Worm (Caenorhabditis elegans) whole organism, L2 larva: ENCODE data around the gene T01D1.7.

ENCODE experiments used
- C34F6.9 ChIP-seq: fragments of 150-350 bp; optimal IDR thresholded peaks from 2 replicates; lab custom pipeline; 2014; ENCODE audit warnings: missing biosample characterization, missing genetic modification characterization
- F13H6.1 ChIP-seq: sonication (generic microtip); optimal IDR thresholded peaks from 2 replicates; lab custom pipeline; 2016; ENCODE audit warnings: missing genetic modification characterization, missing compliant biosample characterization
- R02D3.7 ChIP-seq: fragments of 150-350 bp; optimal IDR thresholded peaks from 2 replicates; lab custom pipeline; 2014; ENCODE audit warnings: missing biosample characterization, missing genetic modification characterization
- Y55F3AM.14 ChIP-seq: fragments of 200-800 bp; sonication (Bioruptor generic); optimal IDR thresholded peaks from 2 replicates; lab custom pipeline; 2018; ENCODE audit warnings: mild to moderate bottlenecking, missing genetic modification characterization, missing compliant biosample characterization
- ZK546.5 ChIP-seq: sonication (generic microtip); optimal IDR thresholded peaks from 2 replicates; lab custom pipeline; 2017; ENCODE audit warnings: missing biosample characterization, missing genetic modification characterization
- alr-1 ChIP-seq: fragments of 150-350 bp; optimal IDR thresholded peaks from 2 replicates; lab custom pipeline; 2014; ENCODE audit warnings: missing biosample characterization, missing genetic modification characterization
- aly-2 ChIP-seq: fragments of 150-350 bp; optimal IDR thresholded peaks from 2 replicates; lab custom pipeline; 2014; ENCODE audit warnings: missing biosample characterization, missing genetic modification characterization
- ama-1 ChIP-seq: fragments of 150-350 bp; optimal IDR thresholded peaks from 2 replicates; lab custom pipeline; 2018; ENCODE audit warnings: inconsistent platforms
- blmp-1 ChIP-seq: sonication (generic microtip); optimal IDR thresholded peaks from 2 replicates; lab custom pipeline; 2017; ENCODE audit warnings: missing genetic modification characterization, mild to moderate bottlenecking, missing compliant biosample characterization, antibody characterized with exemption, moderate library complexity; ENCODE audit not compliant: insufficient read depth
- ceh-16 ChIP-seq: fragments of 150-350 bp; optimal IDR thresholded peaks from 2 replicates; lab custom pipeline; 2014; ENCODE audit warnings: missing biosample characterization, missing genetic modification characterization
- ceh-82 ChIP-seq: fragments of 150-350 bp; optimal IDR thresholded peaks from 2 replicates; lab custom pipeline; 2014; ENCODE audit warnings: missing biosample characterization, missing genetic modification characterization
- crh-2 ChIP-seq: sonication (generic microtip); optimal IDR thresholded peaks from 2 replicates; lab custom pipeline; 2017; ENCODE audit warnings: missing biosample characterization, missing genetic modification characterization
- dmd-4 ChIP-seq: sonication (generic microtip); optimal IDR thresholded peaks from 2 replicates; lab custom pipeline; 2017; ENCODE audit warnings: missing biosample characterization, missing genetic modification characterization
- elt-1 ChIP-seq: fragments of 150-350 bp; optimal IDR thresholded peaks from 2 replicates; lab custom pipeline; 2014; ENCODE audit warnings: missing biosample characterization, missing genetic modification characterization
- fos-1 ChIP-seq: fragments of 150-350 bp; optimal IDR thresholded peaks from 2 replicates; lab custom pipeline; 2014; ENCODE audit warnings: missing biosample characterization, missing genetic modification characterization
- lin-11 ChIP-seq: fragments of 150-350 bp; sonication (generic microtip); optimal IDR thresholded peaks from 2 replicates; lab custom pipeline; 2014; ENCODE audit warnings: missing biosample characterization, missing genetic modification characterization, inconsistent platforms, mixed read lengths
- lin-13 ChIP-seq: fragments of 150-350 bp; optimal IDR thresholded peaks from 2 replicates; lab custom pipeline; 2014; ENCODE audit warnings: missing biosample characterization, missing genetic modification reagents, missing genetic modification characterization
- lin-39 ChIP-seq: fragments of 150-350 bp; optimal IDR thresholded peaks from 2 replicates; lab custom pipeline; 2014; ENCODE audit warnings: missing biosample characterization, missing genetic modification reagents, missing genetic modification characterization
- lsy-2 ChIP-seq, 2 experiments: fragments of 150-350 bp in 1 of 2; sonication (generic microtip) in 1 of 2; optimal IDR thresholded peaks; 2 replicates each; lab custom pipeline; 2014 to 2017; ENCODE audit warnings: missing biosample characterization in 2 of 2, missing genetic modification characterization in 2 of 2
- mab-5 ChIP-seq: fragments of 150-350 bp; optimal IDR thresholded peaks from 2 replicates; lab custom pipeline; 2014; ENCODE audit warnings: missing biosample characterization, missing genetic modification characterization
- mbf-1 ChIP-seq: sonication (generic microtip); optimal IDR thresholded peaks from 2 replicates; lab custom pipeline; 2017; ENCODE audit warnings: missing biosample characterization, missing genetic modification characterization
- mdl-1 ChIP-seq, 2 experiments: fragments of 150-350 bp in 1 of 2; sonication (generic microtip) in 1 of 2; optimal IDR thresholded peaks; 2 replicates each; lab custom pipeline; 2017; ENCODE audit warnings: missing biosample characterization in 2 of 2, missing genetic modification characterization in 2 of 2
- nhr-10 ChIP-seq: sonication (generic microtip); optimal IDR thresholded peaks from 2 replicates; lab custom pipeline; 2017; ENCODE audit warnings: missing biosample characterization, missing genetic modification characterization
- nhr-11 ChIP-seq: fragments of 150-350 bp; optimal IDR thresholded peaks from 2 replicates; lab custom pipeline; 2014; ENCODE audit warnings: missing biosample characterization, missing genetic modification characterization
- nhr-12 ChIP-seq: fragments of 150-350 bp; optimal IDR thresholded peaks from 2 replicates; lab custom pipeline; 2014; ENCODE audit warnings: missing biosample characterization, missing genetic modification characterization
- nhr-129 ChIP-seq: fragments of 150-350 bp; optimal IDR thresholded peaks from 2 replicates; lab custom pipeline; 2014; ENCODE audit warnings: missing biosample characterization, missing genetic modification characterization
- nhr-21 ChIP-seq: fragments of 150-350 bp; optimal IDR thresholded peaks from 2 replicates; lab custom pipeline; 2014; ENCODE audit warnings: missing biosample characterization, missing genetic modification characterization
- nhr-23 ChIP-seq: fragments of 150-350 bp; optimal IDR thresholded peaks from 2 replicates; lab custom pipeline; 2014; ENCODE audit warnings: missing biosample characterization, missing genetic modification reagents, missing genetic modification characterization
- nhr-237 ChIP-seq: fragments of 150-350 bp; optimal IDR thresholded peaks from 2 replicates; lab custom pipeline; 2014; ENCODE audit warnings: missing biosample characterization, missing genetic modification characterization
- nhr-6 ChIP-seq: fragments of 150-350 bp; optimal IDR thresholded peaks from 2 replicates; lab custom pipeline; 2014; ENCODE audit warnings: missing biosample characterization, missing genetic modification characterization
- nhr-77 ChIP-seq: fragments of 150-350 bp; optimal IDR thresholded peaks from 2 replicates; lab custom pipeline; 2014; ENCODE audit warnings: missing biosample characterization, missing genetic modification characterization
- peb-1 ChIP-seq: fragments of 150-350 bp; optimal IDR thresholded peaks from 2 replicates; lab custom pipeline; 2014; ENCODE audit warnings: missing biosample characterization, missing genetic modification characterization
- sem-4 ChIP-seq: fragments of 150-350 bp; optimal IDR thresholded peaks from 2 replicates; lab custom pipeline; 2014; ENCODE audit warnings: missing biosample characterization, missing genetic modification reagents, missing genetic modification characterization
- skn-1 ChIP-seq: sonication (generic microtip); optimal IDR thresholded peaks from 2 replicates; lab custom pipeline; 2017; ENCODE audit warnings: missing biosample characterization, missing genetic modification characterization
- sma-3 ChIP-seq: sonication (generic microtip); optimal IDR thresholded peaks from 2 replicates; lab custom pipeline; 2016; ENCODE audit warnings: missing genetic modification reagents, missing genetic modification characterization, missing compliant biosample characterization
- sma-9 ChIP-seq, 2 experiments: fragments of 150-350 bp in 1 of 2; sonication (generic microtip) in 1 of 2; optimal IDR thresholded peaks; 2 replicates each; lab custom pipeline; 2014 to 2016; ENCODE audit warnings: missing genetic modification characterization in 2 of 2, mild to moderate bottlenecking in 1 of 2, missing biosample characterization in 1 of 2, missing compliant biosample characterization in 1 of 2, missing genetic modification reagents in 1 of 2, moderate library complexity in 1 of 2
- snpc-4 ChIP-seq: fragments of 150-350 bp; optimal IDR thresholded peaks from 2 replicates; lab custom pipeline; 2014; ENCODE audit warnings: missing biosample characterization, missing genetic modification characterization
- unc-39 ChIP-seq: fragments of 150-350 bp; optimal IDR thresholded peaks from 2 replicates; lab custom pipeline; 2014; ENCODE audit warnings: missing biosample characterization, missing genetic modification characterization
- unc-55 ChIP-seq: fragments of 150-350 bp; sonication (generic microtip); optimal IDR thresholded peaks from 3 replicates; lab custom pipeline; 2014; ENCODE audit warnings: missing biosample characterization, missing genetic modification reagents, missing genetic modification characterization
- unc-62 ChIP-seq: fragments of 150-350 bp; optimal IDR thresholded peaks from 2 replicates; lab custom pipeline; 2014; ENCODE audit warnings: missing biosample characterization, missing genetic modification reagents, missing genetic modification characterization
- ztf-1 ChIP-seq: fragments of 200-800 bp; sonication (Bioruptor generic); conservative IDR thresholded peaks from 2 replicates; pipeline ENCODE4 v1.3.6; 2022; ENCODE audit warnings: missing genetic modification characterization, missing compliant biosample characterization
- ztf-11 ChIP-seq: sonication (generic microtip); optimal IDR thresholded peaks from 2 replicates; lab custom pipeline; 2017; ENCODE audit warnings: missing biosample characterization, missing genetic modification characterization
- ztf-4 ChIP-seq: fragments of 150-350 bp; optimal IDR thresholded peaks from 2 replicates; lab custom pipeline; 2014; ENCODE audit warnings: missing biosample characterization, missing genetic modification characterization

T01D1.7 gene

DNA sequence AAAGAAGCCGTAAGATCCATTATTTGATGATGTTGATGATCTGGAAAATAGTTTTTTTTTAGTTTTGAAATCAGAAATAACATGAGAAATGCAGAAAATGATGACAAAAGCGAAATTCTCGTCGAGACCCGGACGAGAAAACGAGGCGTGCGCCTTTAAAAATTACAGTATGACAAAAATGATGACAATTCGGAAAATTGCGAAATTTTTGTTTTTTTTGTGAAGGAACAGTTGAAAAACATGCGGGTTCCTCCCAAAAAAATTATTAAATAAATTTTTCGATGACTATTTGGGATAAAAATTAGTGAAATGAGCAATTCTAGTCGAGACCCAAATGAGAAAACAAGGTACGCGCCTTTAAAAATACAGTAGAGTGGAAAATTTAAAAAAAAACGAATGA lies 47.0 kb upstream of the T01D1.7 start, which contains the start of gene ubxn-3:
Gene ubxn-3, minus strand, starts transcription at position 66 of the 400 bp plus-strand sequence.
- TF ChIP-seq nhr-12 (tag; lab: Kevin White, UChicago) (no peak), ztf-4 (tag; lab: Kevin White, UChicago) (no peak), unc-39 (tag; lab: Kevin White, UChicago) (no peak), sma-9 (GFP tag; optimal IDR thresholded peaks at IDR 0.05; lab: Kevin White, UChicago) (no peak), sma-9 (tag; optimal IDR thresholded peaks at IDR 0.05; lab: Kevin White, UChicago) (no peak), lin-11 (tag; lab: Kevin White, UChicago) (no peak), nhr-129 (tag; lab: Kevin White, UChicago) (no peak), lsy-2 (tag; optimal IDR thresholded peaks at IDR 0.05; lab: Kevin White, UChicago) (no peak), snpc-4 (no peak), nhr-21 (tag; lab: Kevin White, UChicago) (no peak), C34F6.9 (tag; lab: Kevin White, UChicago) (no peak), sma-3 (GFP tag; lab: Kevin White, UChicago) (no peak), R02D3.7 (tag; lab: Kevin White, UChicago) (no peak), alr-1 (tag; lab: Kevin White, UChicago) (no peak), nhr-6 (no peak), mbf-1 (tag; lab: Kevin White, UChicago) (no peak)

DNA sequence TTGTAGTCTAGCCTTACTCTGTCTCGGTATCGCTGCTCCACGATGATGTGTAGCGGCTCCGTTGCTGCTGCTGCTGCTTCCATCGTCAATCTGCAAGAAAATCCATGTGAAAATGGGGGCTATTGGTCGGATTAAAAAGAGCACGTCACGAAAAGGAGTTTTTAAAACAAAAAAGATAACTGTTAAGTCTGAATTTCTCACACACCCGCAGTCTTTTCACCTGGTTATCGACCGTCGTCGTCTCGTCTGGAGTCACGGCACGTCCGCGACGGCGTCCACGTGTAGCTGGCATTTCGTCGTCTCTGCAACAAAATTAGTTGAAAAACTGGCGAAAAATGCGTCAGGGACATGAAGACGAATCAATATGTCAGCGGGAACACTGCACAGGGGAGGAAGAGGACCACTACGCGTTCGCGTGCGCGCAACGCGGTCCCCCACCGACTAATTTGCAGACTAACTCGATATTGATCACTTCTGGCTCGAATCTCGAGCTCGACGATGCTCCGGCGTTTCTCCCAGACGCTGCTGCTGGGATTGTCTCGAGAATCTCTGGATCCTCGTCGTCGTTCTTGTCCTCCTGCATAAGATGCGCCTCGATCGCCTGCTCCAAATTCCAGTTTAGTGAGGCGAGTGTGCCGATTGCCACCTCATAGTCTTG lies 46.4 kb upstream of the T01D1.7 start:
- TF ChIP-seq Y55F3AM.14 (GFP tag; lab: Kevin White, UChicago) (peak; percentile 4), ztf-1 (GFP tag; lab: Robert Waterston, UW) (0 out of 2 replicates have a peak, but pooled peaks have one; percentile 40), ztf-4 (tag; lab: Kevin White, UChicago) (no peak)

DNA sequence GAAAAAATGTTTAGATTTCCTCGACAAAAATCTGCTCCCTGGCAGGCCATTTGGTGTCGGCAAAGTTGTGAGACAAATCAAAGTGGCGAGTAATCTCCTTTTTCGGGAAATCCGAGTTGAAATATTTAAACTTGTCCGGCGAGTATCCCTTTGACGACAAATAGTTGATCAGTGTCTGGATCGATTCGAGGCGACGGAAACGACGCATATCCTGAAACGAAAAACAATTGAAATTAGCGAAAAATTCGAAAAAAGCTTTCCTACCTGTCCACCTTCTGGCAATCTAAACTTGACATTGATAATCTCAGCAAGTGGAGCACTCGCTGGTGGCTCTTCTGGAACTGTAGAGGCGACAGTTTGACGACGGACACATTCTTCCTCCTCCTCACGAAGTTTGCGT lies 43.7 kb upstream of the T01D1.7 start:
- TF ChIP-seq aly-2 (no peak), nhr-10 (no peak), ztf-1 (GFP tag; lab: Robert Waterston, UW) (no peak), nhr-237 (no peak), C34F6.9 (tag; lab: Kevin White, UChicago) (no peak), ZK546.5 (tag; lab: Kevin White, UChicago) (no peak), ceh-82 (tag; lab: Kevin White, UChicago) (no peak), F13H6.1 (tag; lab: Kevin White, UChicago) (no peak), mbf-1 (tag; lab: Kevin White, UChicago) (no peak), mab-5 (tag; lab: Kevin White, UChicago) (no peak), unc-55 (GFP tag; lab: Kevin White, UChicago) (no peak), nhr-23 (tag; lab: Kevin White, UChicago) (no peak), Y55F3AM.14 (GFP tag; lab: Kevin White, UChicago) (no peak)

DNA sequence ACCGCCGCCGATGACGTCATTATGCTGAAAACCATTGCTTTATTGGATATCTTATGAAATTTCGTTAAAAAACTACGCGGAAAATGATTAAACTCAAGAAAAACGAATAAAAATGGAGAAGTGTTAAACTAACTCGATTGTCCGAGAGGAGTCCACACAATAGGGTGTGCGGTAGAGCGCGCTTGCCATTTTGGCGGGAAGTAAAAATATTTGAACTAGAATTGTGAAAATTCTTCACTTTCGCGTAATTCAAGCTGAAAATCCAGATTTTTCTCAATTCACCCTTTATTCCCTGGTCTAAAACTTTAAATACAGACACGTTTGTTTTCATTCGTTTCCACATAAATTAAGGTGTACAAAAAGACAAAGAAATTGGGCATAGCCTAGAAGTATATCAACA lies 43.0 kb upstream of the T01D1.7 start, which contains the start of gene F48A11.4:
Gene F48A11.4, minus strand, starts transcription at position 24 of the 400 bp plus-strand sequence.
- TF ChIP-seq nhr-77 (tag; lab: Kevin White, UChicago) = peak; percentile 57
- TF ChIP-seq lin-39 = no peak
- TF ChIP-seq dmd-4 (tag; lab: Kevin White, UChicago) = peak; percentile 39
- TF ChIP-seq F13H6.1 (tag; lab: Kevin White, UChicago) = peak; percentile 93
- TF ChIP-seq nhr-11 = no peak
- no peak for TF ChIP-seq ztf-11 (tag; lab: Kevin White, UChicago)
- TF ChIP-seq unc-62 (GFP tag; lab: Kevin White, UChicago) = no peak
- no peak for TF ChIP-seq alr-1 (tag; lab: Kevin White, UChicago)
- TF ChIP-seq elt-1 (tag; lab: Kevin White, UChicago) = no peak
- peak; percentile 52 for TF ChIP-seq Y55F3AM.14 (GFP tag; lab: Kevin White, UChicago)
- peak; percentile 91 for TF ChIP-seq mab-5 (tag; lab: Kevin White, UChicago)
- TF ChIP-seq lin-13 (GFP tag; lab: Kevin White, UChicago) = peak; percentile 95
- TF ChIP-seq mbf-1 (tag; lab: Kevin White, UChicago) = peak; percentile 11
- peak; percentile 69 for TF ChIP-seq nhr-10
- TF ChIP-seq C34F6.9 (tag; lab: Kevin White, UChicago) = peak; percentile 95
- peak; percentile 83 for TF ChIP-seq ceh-16 (tag; lab: Kevin White, UChicago)
- peak; percentile 80 for TF ChIP-seq lin-11 (tag; lab: Kevin White, UChicago)
- TF ChIP-seq R02D3.7 (tag; lab: Kevin White, UChicago) = peak; percentile 69
- TF ChIP-seq nhr-12 (tag; lab: Kevin White, UChicago) = no peak
- TF ChIP-seq sem-4 = peak; percentile 91
- TF ChIP-seq skn-1 (tag; lab: Kevin White, UChicago) = peak; percentile 35
- TF ChIP-seq lsy-2 (tag; optimal IDR thresholded peaks at IDR 0.05; lab: Kevin White, UChicago) = peak; percentile 90 to 95
- peak; percentile 75 for TF ChIP-seq fos-1 (tag; lab: Kevin White, UChicago)
- peak; percentile 66 for TF ChIP-seq ceh-82 (tag; lab: Kevin White, UChicago)
- peak; percentile 93 for TF ChIP-seq nhr-6
- TF ChIP-seq unc-39 (tag; lab: Kevin White, UChicago) = no peak
- TF ChIP-seq blmp-1 (tag; lab: Kevin White, UChicago) = peak; percentile 69
- TF ChIP-seq unc-55 (GFP tag; lab: Kevin White, UChicago) = peak; percentile 98
- TF ChIP-seq peb-1 (tag; lab: Kevin White, UChicago) = no peak
- peak; percentile 95 for TF ChIP-seq crh-2 (tag; lab: Kevin White, UChicago)
- TF ChIP-seq ama-1 (lab: Kevin White, UChicago) = peak; percentile 89
- peak; percentile 92 for TF ChIP-seq sma-9 (GFP tag; optimal IDR thresholded peaks at IDR 0.05; lab: Kevin White, UChicago)
- TF ChIP-seq sma-9 (tag; optimal IDR thresholded peaks at IDR 0.05; lab: Kevin White, UChicago) = no peak
- peak; percentile 17 to 27 for TF ChIP-seq mdl-1 (tag; optimal IDR thresholded peaks at IDR 0.05; lab: Kevin White, UChicago)
- TF ChIP-seq aly-2 = no peak
- TF ChIP-seq ztf-4 (tag; lab: Kevin White, UChicago) = peak; percentile 91
